Fruit fly (Drosophila melanogaster): ENCODE results near the gene Tgs1.

dm6 chr3R:18301569-18301968, 46.2 kb downstream of the Tgs1 start, which contains the start of gene Polr1E:
- TF ChIP-seq CG8478 (optimal IDR thresholded peaks at IDR 0.05), result no peak
- TF ChIP-seq CTCF (optimal IDR thresholded peaks at IDR 0.05), result no peak
